Worm (Caenorhabditis elegans) whole organism, midembryonic: ENCODE results near the gene hacd-1.
A peak's percentile ranks its signal among the peaks of the same experiment; 100 is the strongest.

Experiments
- T22C8.4 ChIP-seq: fragments of 200-800 bp; sonication (Bioruptor generic); IDR thresholded peaks from 2 replicates; pipeline ENCODE4 v1.3.6; 2022; ENCODE audit warnings: missing genetic modification characterization, missing compliant biosample characterization
- cog-1 ChIP-seq: sonication (generic microtip); optimal IDR thresholded peaks from 2 replicates; lab custom pipeline; 2016; ENCODE audit warnings: missing genetic modification characterization, missing compliant biosample characterization
- flt-1 ChIP-seq: fragments of 200-800 bp; sonication (Bioruptor generic); IDR thresholded peaks from 2 replicates; pipeline ENCODE4 v1.3.6; 2022; ENCODE audit warnings: missing genetic modification characterization, missing compliant biosample characterization
- klf-2 ChIP-seq: fragments of 200-800 bp; sonication (Bioruptor generic); conservative IDR thresholded peaks from 2 replicates; pipeline ENCODE4 v1.3.6; 2022; ENCODE audit warnings: missing genetic modification reagents, missing genetic modification characterization, missing compliant biosample characterization
- med-1 ChIP-seq: sonication (generic microtip); optimal IDR thresholded peaks from 2 replicates; lab custom pipeline; 2017; ENCODE audit warnings: missing genetic modification characterization, mild to moderate bottlenecking, missing compliant biosample characterization, antibody characterized with exemption, missing genetic modification reagents; ENCODE audit not compliant: insufficient read depth
- ref-1 ChIP-seq: fragments of 200-800 bp; sonication (Bioruptor generic); conservative IDR thresholded peaks from 2 replicates; pipeline ENCODE4 v1.3.6; 2022; ENCODE audit warnings: missing genetic modification reagents, missing genetic modification characterization, missing compliant biosample characterization
- tab-1 ChIP-seq: fragments of 200-800 bp; sonication (Bioruptor generic); IDR thresholded peaks from 2 replicates; pipeline ENCODE4 v1.3.6; 2022; ENCODE audit warnings: missing genetic modification characterization, missing compliant biosample characterization
- ztf-23 ChIP-seq: fragments of 200-800 bp; sonication (Bioruptor generic); IDR thresholded peaks from 2 replicates; pipeline ENCODE4 v1.3.6; 2022; ENCODE audit warnings: missing genetic modification reagents, missing genetic modification characterization, missing compliant biosample characterization
- ztf-29 ChIP-seq: fragments of 200-800 bp; sonication (Bioruptor generic); IDR thresholded peaks from 2 replicates; pipeline ENCODE4 v1.3.6; 2022; ENCODE audit warnings: missing genetic modification reagents, missing genetic modification characterization, missing compliant biosample characterization

hacd-1 gene

DNA sequence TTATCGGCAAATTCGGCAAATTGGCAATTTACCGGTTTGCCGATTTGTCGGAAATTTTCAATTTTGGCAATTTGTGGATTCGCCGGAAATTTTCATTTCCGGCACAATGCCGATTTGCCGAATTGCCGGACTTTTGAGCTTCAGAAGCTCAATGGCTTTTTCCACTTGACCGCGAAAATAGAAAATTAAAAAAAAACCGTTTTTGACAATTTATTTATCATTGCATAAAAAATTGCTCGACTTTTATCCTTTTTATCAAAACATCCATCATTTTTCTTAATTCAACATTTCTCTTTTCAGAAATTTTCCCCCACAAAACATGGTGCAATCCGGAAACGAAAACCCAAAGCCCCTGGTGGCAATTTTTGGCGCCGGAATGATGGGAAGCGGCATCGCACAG is at the start of gene hacd-1:
hacd-1 (plus strand) TSS at position 301 of the 400 bp plus-strand sequence.
- TF ChIP-seq ztf-23, result no peak
- TF ChIP-seq cog-1 (tag; lab: Kevin White, UChicago), result no peak
- no peak for TF ChIP-seq ref-1 (GFP tag; lab: Robert Waterston, UW)
- TF ChIP-seq ztf-29 (GFP tag; lab: Robert Waterston, UW), result no peak
- TF ChIP-seq med-1, result no peak
- no peak for TF ChIP-seq flt-1 (GFP tag; lab: Robert Waterston, UW)
- TF ChIP-seq tab-1 (GFP tag; lab: Robert Waterston, UW), result no peak
- no peak for TF ChIP-seq T22C8.4
- no peak for TF ChIP-seq klf-2 (GFP tag; lab: Robert Waterston, UW)

DNA sequence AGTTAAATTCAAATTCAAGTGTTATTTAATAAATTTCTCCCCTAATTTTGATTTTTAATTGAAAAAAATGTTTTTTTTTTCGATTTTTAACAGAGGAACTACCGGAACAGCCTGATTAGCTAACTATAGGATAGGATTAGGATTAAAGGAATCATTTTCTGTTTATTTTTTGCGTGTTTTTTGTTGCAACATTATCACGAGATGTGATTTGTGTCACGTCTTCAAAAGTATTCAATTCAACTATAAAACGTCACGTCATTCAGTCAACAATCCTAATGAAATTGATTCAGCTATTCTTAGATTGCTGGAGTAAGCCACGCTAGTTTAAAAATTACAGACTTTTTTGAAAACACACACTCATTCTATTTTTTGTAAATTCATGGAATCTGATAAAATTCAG is 49.4 kb upstream of the hacd-1 start:
- TF ChIP-seq ztf-29 (GFP tag; lab: Robert Waterston, UW), result no peak
- no peak for TF ChIP-seq med-1
- no peak for TF ChIP-seq klf-2 (GFP tag; lab: Robert Waterston, UW)
- no peak for TF ChIP-seq cog-1 (tag; lab: Kevin White, UChicago)
- TF ChIP-seq flt-1 (GFP tag; lab: Robert Waterston, UW), result no peak
- TF ChIP-seq ref-1 (GFP tag; lab: Robert Waterston, UW), result no peak
- TF ChIP-seq ztf-23, result no peak
- no peak for TF ChIP-seq tab-1 (GFP tag; lab: Robert Waterston, UW)
- TF ChIP-seq T22C8.4, result no peak

DNA sequence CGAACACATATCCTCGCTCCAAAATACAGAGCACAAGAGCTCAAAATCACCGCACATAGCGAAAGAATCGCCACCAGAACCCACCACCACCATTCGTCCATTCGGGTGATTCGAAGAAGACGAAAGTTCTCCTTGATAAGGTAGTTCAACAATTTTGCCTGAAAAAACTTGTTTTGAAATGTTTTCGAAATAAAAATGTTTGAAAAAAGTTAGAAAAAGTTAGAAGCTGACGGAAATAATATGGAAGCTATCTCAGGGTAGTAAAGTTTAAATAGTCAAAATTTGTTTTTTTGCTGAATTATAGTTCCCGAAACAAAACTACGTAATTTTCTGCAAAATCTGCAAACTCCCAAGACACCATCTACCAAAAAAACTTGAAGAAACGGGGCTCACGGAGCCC is 48.7 kb upstream of the hacd-1 start, which contains the start of gene snt-5:
snt-5 (minus strand) TSS at position 101 of the 400 bp plus-strand sequence.
- no peak for TF ChIP-seq ztf-23
- no peak for TF ChIP-seq flt-1 (GFP tag; lab: Robert Waterston, UW)
- no peak for TF ChIP-seq ref-1 (GFP tag; lab: Robert Waterston, UW)
- no peak for TF ChIP-seq cog-1 (tag; lab: Kevin White, UChicago)
- TF ChIP-seq tab-1 (GFP tag; lab: Robert Waterston, UW), result no peak
- no peak for TF ChIP-seq T22C8.4
- no peak for TF ChIP-seq ztf-29 (GFP tag; lab: Robert Waterston, UW)
- no peak for TF ChIP-seq med-1
- TF ChIP-seq klf-2 (GFP tag; lab: Robert Waterston, UW), result no peak

DNA sequence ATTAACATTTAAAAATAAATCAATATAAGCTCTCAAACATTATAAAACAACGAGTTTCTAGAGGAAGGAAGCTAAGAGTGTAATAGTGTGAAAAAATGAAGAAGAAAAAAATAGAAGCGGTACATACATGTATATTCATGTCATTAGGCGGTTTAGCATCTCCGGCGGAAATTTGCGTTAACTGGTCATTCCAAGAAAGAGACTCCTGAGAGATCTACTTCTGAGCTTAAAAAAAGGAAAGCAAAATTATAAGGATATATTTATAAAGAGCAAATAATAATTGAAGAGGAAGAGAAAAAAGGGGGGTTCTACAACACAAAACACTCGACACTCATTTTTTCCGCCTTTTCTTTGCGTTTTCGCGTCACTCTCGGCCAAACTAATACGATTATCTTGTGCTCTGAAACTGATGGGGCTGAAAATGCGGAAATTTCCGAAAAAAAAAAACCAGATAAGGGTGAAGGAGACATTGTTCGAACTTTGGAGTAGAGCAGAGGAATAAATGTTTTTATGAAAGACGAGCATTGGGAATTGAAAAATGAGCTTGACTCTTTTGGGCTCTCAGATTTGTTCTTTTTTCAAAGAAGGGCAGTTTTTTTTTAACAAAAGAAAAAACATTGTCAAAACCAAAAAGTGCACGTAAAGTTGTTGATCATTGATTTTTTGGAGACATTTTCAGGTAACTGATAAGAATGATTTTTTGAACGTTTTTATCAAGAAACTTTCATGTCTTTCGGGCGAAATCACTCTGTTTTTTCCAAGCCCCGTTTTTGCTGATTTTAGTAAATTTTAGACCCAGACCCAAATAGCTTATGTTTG is 45.3 kb upstream of the hacd-1 start:
- no peak for TF ChIP-seq klf-2 (GFP tag; lab: Robert Waterston, UW)
- TF ChIP-seq ztf-29 (GFP tag; lab: Robert Waterston, UW), result no peak
- TF ChIP-seq flt-1 (GFP tag; lab: Robert Waterston, UW), result no peak
- TF ChIP-seq T22C8.4, result no peak
- no peak for TF ChIP-seq ref-1 (GFP tag; lab: Robert Waterston, UW)
- TF ChIP-seq cog-1 (tag; lab: Kevin White, UChicago), result no peak
- TF ChIP-seq med-1, result no peak
- TF ChIP-seq ztf-23, result no peak
- TF ChIP-seq tab-1 (GFP tag; lab: Robert Waterston, UW), result no peak

DNA sequence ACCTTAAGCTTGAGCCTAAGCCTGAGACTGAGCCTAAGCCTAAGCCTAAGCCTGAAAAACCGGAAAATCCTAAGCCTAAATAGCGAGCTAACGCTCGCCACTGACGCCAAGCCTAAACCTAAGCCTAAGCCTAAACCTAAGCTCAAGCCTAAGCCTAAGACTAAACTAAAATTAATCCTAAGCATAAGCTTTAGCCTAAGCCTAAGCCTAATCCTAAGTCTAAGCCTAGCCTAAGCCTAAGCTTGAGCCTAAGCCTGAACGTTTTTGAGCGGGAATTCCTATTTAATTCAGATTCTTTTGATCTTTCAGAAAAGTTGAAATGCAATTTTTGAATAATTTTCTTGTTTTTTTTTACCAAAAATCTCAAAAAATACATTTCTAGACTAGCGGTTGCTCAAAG is 44.0 kb upstream of the hacd-1 start:
- TF ChIP-seq cog-1 (tag; lab: Kevin White, UChicago), result no peak
- TF ChIP-seq ref-1 (GFP tag; lab: Robert Waterston, UW), result no peak
- no peak for TF ChIP-seq T22C8.4
- TF ChIP-seq ztf-29 (GFP tag; lab: Robert Waterston, UW), result no peak; the same call in 1 of the 2 replicates
- TF ChIP-seq klf-2 (GFP tag; lab: Robert Waterston, UW), result no peak
- TF ChIP-seq ztf-23, result no peak
- no peak for TF ChIP-seq tab-1 (GFP tag; lab: Robert Waterston, UW)
- TF ChIP-seq med-1, result no peak
- no peak for TF ChIP-seq flt-1 (GFP tag; lab: Robert Waterston, UW)

DNA sequence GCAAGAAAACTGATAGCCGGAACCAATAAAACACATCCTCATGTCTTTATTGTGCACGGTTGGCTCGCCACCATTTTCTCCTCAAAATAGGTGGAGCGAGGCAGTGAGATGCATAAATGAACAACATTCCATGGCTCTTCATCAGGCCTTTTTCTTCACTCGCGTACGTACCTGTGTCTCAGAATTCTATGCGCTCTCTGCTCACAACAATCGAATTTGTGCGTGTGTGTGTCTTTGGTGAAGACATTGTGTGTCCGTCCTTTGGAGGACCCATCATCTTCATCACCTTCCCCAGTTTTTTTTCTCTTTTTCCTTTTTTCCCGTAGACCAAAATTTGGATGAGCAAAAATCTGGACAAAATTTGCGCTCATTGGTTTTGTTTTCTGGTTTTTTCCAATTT is 37.9 kb upstream of the hacd-1 start:
- no peak for TF ChIP-seq ref-1 (GFP tag; lab: Robert Waterston, UW)
- TF ChIP-seq klf-2 (GFP tag; lab: Robert Waterston, UW), result no peak
- TF ChIP-seq flt-1 (GFP tag; lab: Robert Waterston, UW), result no peak
- no peak for TF ChIP-seq cog-1 (tag; lab: Kevin White, UChicago)
- TF ChIP-seq ztf-29 (GFP tag; lab: Robert Waterston, UW), result no peak
- no peak for TF ChIP-seq tab-1 (GFP tag; lab: Robert Waterston, UW)

DNA sequence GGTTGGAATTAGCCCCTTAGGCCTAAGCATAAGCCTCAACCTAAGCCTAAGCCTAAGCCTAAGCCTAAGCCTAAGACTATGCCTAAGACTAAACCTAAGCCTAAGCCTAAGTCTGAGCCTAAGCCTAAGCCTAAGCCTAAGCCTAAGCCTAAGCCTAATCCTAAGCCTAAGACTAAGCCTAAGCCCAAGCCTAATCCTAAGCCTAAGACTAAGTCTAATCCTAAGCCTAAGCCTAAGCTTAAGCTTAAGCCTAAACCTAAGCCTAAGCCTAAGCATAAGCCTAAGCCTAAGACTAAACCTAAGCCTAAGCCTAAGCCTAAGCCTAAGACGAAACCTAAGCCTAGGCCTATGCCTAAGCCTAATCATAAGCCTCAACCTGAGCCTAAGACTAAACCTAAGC is 36.8 kb upstream of the hacd-1 start:
- TF ChIP-seq tab-1 (GFP tag; lab: Robert Waterston, UW), result no peak
- peak; percentile 65; the same call in 1 of the 2 replicates for TF ChIP-seq ztf-29 (GFP tag; lab: Robert Waterston, UW)
- TF ChIP-seq flt-1 (GFP tag; lab: Robert Waterston, UW), result no peak
- TF ChIP-seq ref-1 (GFP tag; lab: Robert Waterston, UW), result no peak
- no peak for TF ChIP-seq med-1

DNA sequence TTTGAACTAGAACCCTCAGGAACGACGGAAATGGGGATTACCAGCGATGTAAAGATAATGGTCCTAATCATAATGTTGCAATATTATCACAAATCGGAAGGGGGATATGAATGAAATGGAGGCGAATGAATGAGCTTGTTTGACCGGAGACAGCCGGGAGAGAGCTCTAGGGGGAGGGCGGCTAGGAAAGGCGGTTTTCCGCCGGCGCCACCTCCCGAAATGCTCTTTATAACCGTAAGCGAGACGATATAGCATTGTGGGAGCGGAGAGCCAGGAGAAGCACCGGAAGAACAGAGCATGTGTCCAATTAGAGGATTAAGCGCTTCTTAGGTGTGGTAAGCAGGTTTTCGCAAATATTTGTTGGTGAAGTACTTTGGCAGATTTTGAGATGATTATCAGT is 34.6 kb upstream of the hacd-1 start, which contains the start of gene R12A1.3:
R12A1.3 (minus strand) TSS at position 200 of the 400 bp plus-strand sequence.
- TF ChIP-seq tab-1 (GFP tag; lab: Robert Waterston, UW), result no peak
- TF ChIP-seq T22C8.4, result no peak
- TF ChIP-seq ztf-23, result no peak
- TF ChIP-seq flt-1 (GFP tag; lab: Robert Waterston, UW), result no peak
- no peak for TF ChIP-seq ztf-29 (GFP tag; lab: Robert Waterston, UW)
- TF ChIP-seq cog-1 (tag; lab: Kevin White, UChicago), result no peak
- no peak for TF ChIP-seq ref-1 (GFP tag; lab: Robert Waterston, UW)
- no peak for TF ChIP-seq med-1
- no peak for TF ChIP-seq klf-2 (GFP tag; lab: Robert Waterston, UW)

DNA sequence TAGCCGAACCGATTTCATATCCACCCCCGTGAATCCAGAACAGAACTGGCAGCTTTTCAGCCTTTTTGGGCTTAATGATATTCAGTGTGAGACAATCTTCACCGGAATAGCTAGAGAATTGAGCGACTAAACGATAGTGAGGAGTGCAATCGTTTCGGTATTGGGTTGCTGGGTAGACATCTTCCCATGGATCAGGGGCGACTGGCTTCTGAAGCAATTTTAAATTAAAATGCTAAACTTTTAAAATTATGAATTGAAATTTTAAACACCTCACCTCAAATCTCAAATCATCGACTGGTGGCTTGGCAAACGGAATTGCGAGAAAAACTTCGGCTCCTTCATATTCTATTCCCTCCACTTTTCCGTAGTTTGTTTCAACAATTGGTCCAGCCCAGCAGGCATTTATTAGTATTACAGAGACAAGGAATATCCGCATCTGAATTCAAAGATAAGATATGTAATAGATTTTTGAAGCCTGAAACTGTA is 28.4 kb upstream of the hacd-1 start, which contains the start of gene ges-1:
ges-1 (minus strand) TSS at position 436 of the 486 bp plus-strand sequence.
- TF ChIP-seq tab-1 (GFP tag; lab: Robert Waterston, UW) (no peak), cog-1 (tag; lab: Kevin White, UChicago) (no peak), ztf-29 (GFP tag; lab: Robert Waterston, UW) (no peak)
